Fruit fly (Drosophila melanogaster): ENCODE results near the gene Xrcc2.

Xrcc2 gene

DNA sequence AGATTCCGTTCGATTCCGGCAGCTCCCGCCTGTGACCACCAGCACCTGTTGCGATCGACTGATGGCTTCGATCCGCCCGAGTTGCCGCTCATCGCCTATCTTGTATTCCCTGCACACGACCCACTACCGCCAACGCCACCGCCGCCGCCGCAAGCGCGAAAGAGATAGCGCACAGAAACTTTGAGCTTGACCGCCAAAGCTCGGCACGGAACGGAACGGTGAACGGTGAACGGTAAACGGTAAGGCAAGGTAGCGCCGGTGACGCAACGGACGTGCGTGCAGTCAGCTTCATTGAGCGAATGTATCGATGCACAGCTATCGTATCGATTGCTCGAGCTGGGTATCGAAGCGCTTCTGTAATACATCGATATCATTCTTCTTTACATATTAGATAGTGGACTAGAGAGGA is 12.3 kb downstream of the Xrcc2 start, which contains the start of gene Ggt-1 (continued):
- TF ChIP-seq pho (GFP tag; optimal IDR thresholded peaks at IDR 0.05) (no peak), Ravus (GFP tag; IDR thresholded peaks at IDR 0.05) (no peak), CG12942 (GFP tag; optimal IDR thresholded peaks at IDR 0.05) (no peak), Six4 (GFP tag; optimal IDR thresholded peaks at IDR 0.05) (no peak), br (optimal IDR thresholded peaks at IDR 0.05) (no peak), Bgb (GFP tag; IDR thresholded peaks at IDR 0.05; ENCODE audit: partially characterized antibody) (peak; percentile 96), luna (GFP tag; optimal IDR thresholded peaks at IDR 0.05) (no peak), CG10209 (GFP tag; optimal IDR thresholded peaks at IDR 0.05) (no peak), CG5245 (GFP tag; optimal IDR thresholded peaks at IDR 0.05) (no peak), CG16779 (GFP tag; IDR thresholded peaks at IDR 0.05) (no peak), CG6272 (GFP tag; IDR thresholded peaks at IDR 0.05) (no peak), CG9215 (GFP tag; IDR thresholded peaks at IDR 0.05) (no peak), CG13296 (GFP tag; optimal IDR thresholded peaks at IDR 0.05) (no peak), CG17328 (GFP tag; IDR thresholded peaks at IDR 0.05) (no peak), Mes4 (GFP tag; optimal IDR thresholded peaks at IDR 0.05) (no peak), dmrt11E (tag; optimal IDR thresholded peaks at IDR 0.05) (no peak), Dref (GFP tag; IDR thresholded peaks at IDR 0.05) (peak; percentile 81), Nf-YC (tag; optimal IDR thresholded peaks at IDR 0.05) (no peak), Gug (GFP tag; IDR thresholded peaks at IDR 0.05) (no peak), usp (GFP tag; optimal IDR thresholded peaks at IDR 0.05) (no peak), CG14860 (GFP tag; IDR thresholded peaks at IDR 0.05; ENCODE audit: partially characterized antibody) (peak; percentile 96), lmd (GFP tag; IDR thresholded peaks at IDR 0.05) (no peak), CG10654 (GFP tag; optimal IDR thresholded peaks at IDR 0.05) (no peak), zfh1 (GFP tag; IDR thresholded peaks at IDR 0.05) (no peak), gcm2 (GFP tag; optimal IDR thresholded peaks at IDR 0.05) (peak; percentile 34), Oli (tag; optimal IDR thresholded peaks at IDR 0.05) (no peak), az2 (GFP tag; optimal IDR thresholded peaks at IDR 0.05) (no peak), gem (tag; optimal IDR thresholded peaks at IDR 0.05) (no peak), CG18599 (GFP tag; optimal IDR thresholded peaks at IDR 0.05) (no peak), HLH3B (GFP tag; IDR thresholded peaks at IDR 0.05) (no peak), Mrtf (GFP tag; IDR thresholded peaks at IDR 0.05) (no peak), Sin3A (optimal IDR thresholded peaks at IDR 0.05) (no peak), sug (tag; optimal IDR thresholded peaks at IDR 0.05) (peak; percentile 46), Rfx (GFP tag; IDR thresholded peaks at IDR 0.05) (peak; percentile 33; the same call in 1 of the 2 replicates), CG13894 (tag; optimal IDR thresholded peaks at IDR 0.05) (peak; percentile 61), Hmx (GFP tag; optimal IDR thresholded peaks at IDR 0.05) (no peak), CG8478 (optimal IDR thresholded peaks at IDR 0.05) (peak; percentile 43), CG42726 (GFP tag; IDR thresholded peaks at IDR 0.05; ENCODE audit: partially characterized antibody) (peak; percentile 84), CHES-1-like (GFP tag; optimal IDR thresholded peaks at IDR 0.05) (no peak), pb (GFP tag; optimal IDR thresholded peaks at IDR 0.05) (peak; percentile 30), Sox100B (GFP tag; optimal IDR thresholded peaks at IDR 0.05) (no peak), dm (GFP tag; optimal IDR thresholded peaks at IDR 0.05) (no peak), trh (GFP tag; optimal IDR thresholded peaks at IDR 0.05) (no peak), gro (GFP tag; optimal IDR thresholded peaks at IDR 0.05) (no peak), sens (GFP tag) (no peak), CoRest (tag; optimal IDR thresholded peaks at IDR 0.05) (no peak), kni (GFP tag; optimal IDR thresholded peaks at IDR 0.05) (no peak), CG17385 (GFP tag; optimal IDR thresholded peaks at IDR 0.05) (no peak), hth (optimal IDR thresholded peaks at IDR 0.05) (no peak), Hmr (GFP tag; optimal IDR thresholded peaks at IDR 0.05) (peak; percentile 44), dati (GFP tag; IDR thresholded peaks at IDR 0.05) (no peak), CG33213 (GFP tag; optimal IDR thresholded peaks at IDR 0.05) (no peak), H15 (GFP tag; IDR thresholded peaks at IDR 0.05) (no peak), HHEX (GFP tag; optimal IDR thresholded peaks at IDR 0.05) (no peak)

All from whole organism, embryonic.